Fruit fly (Drosophila melanogaster): ENCODE results near the gene Ilp6.

Gene Ilp6

DNA sequence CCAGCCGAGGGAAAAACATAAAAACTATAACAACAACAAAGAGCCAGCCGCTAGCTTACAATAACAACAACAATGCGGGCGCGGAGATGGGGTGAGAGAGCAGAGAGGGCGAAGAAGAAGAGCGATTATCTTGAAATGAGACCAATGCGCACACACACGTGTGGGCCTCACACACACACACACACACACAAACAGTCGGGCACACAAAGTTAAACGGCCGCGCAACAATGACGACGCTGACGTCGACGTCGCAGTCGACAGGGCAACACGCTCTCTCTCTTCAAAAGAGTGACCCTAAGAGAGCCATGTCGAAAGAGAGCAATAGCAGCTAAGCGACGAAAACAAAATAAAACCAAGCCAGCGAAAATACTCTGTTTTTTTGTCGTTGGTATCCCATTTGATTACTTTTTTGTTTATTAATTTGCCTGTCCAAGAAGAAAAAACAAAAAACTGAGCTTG is 28.6 kb downstream of the Ilp6 start (continued):
- TF ChIP-seq topi (GFP tag; optimal IDR thresholded peaks at IDR 0.05): no peak
- no peak for TF ChIP-seq Hr4 (GFP tag; optimal IDR thresholded peaks at IDR 0.05)
- no peak for TF ChIP-seq spab (GFP tag; optimal IDR thresholded peaks at IDR 0.05)
- peak; percentile 38 for TF ChIP-seq fkh (GFP tag; optimal IDR thresholded peaks at IDR 0.05)
- TF ChIP-seq CG6163 (GFP tag; IDR thresholded peaks at IDR 0.05): peak; percentile 48; the same call in 1 of the 3 replicates
- no peak for TF ChIP-seq CG6792 (GFP tag; optimal IDR thresholded peaks at IDR 0.05)
- peak; percentile 73 for TF ChIP-seq svp (GFP tag)
- no peak for TF ChIP-seq CG4318 (GFP tag; optimal IDR thresholded peaks at IDR 0.05)
- no peak for TF ChIP-seq Eip78C (GFP tag)

DNA sequence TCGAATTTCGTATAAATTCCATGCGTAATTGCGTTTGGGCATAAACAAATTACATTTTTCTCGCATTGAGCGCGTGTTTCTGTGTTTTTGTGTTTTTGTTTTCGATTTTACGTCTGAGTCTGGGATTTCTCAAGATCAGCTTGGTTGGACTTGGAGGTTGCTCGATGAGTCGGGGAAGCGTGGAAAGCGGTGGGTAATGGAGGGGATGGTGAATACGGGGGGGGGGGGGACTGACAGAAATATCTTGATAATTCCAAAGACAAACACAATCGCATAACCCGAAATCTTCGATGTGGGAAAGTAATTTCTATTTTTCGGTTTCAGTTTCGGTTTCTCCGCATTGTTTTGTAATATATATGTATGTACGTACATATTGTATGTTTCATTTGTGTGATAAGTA is 29.2 kb downstream of the Ilp6 start:
- TF ChIP-seq topi (GFP tag; optimal IDR thresholded peaks at IDR 0.05): no peak
- no peak for TF ChIP-seq OdsH (GFP tag; optimal IDR thresholded peaks at IDR 0.05)
- TF ChIP-seq Sox102F (GFP tag; optimal IDR thresholded peaks at IDR 0.05): no peak
- no peak for TF ChIP-seq Eip75B (GFP tag; optimal IDR thresholded peaks at IDR 0.05)
- no peak for TF ChIP-seq CG32006 (GFP tag; optimal IDR thresholded peaks at IDR 0.05)
- TF ChIP-seq pdm3 (GFP tag; optimal IDR thresholded peaks at IDR 0.05): no peak
- no peak for TF ChIP-seq spab (GFP tag; optimal IDR thresholded peaks at IDR 0.05)
- TF ChIP-seq fd85E (GFP tag; optimal IDR thresholded peaks at IDR 0.05): no peak
- no peak for TF ChIP-seq Met (GFP tag; optimal IDR thresholded peaks at IDR 0.05)
- no peak for TF ChIP-seq Smox (GFP tag; optimal IDR thresholded peaks at IDR 0.05)
- no peak for TF ChIP-seq Blimp-1 (GFP tag; optimal IDR thresholded peaks at IDR 0.05)

DNA sequence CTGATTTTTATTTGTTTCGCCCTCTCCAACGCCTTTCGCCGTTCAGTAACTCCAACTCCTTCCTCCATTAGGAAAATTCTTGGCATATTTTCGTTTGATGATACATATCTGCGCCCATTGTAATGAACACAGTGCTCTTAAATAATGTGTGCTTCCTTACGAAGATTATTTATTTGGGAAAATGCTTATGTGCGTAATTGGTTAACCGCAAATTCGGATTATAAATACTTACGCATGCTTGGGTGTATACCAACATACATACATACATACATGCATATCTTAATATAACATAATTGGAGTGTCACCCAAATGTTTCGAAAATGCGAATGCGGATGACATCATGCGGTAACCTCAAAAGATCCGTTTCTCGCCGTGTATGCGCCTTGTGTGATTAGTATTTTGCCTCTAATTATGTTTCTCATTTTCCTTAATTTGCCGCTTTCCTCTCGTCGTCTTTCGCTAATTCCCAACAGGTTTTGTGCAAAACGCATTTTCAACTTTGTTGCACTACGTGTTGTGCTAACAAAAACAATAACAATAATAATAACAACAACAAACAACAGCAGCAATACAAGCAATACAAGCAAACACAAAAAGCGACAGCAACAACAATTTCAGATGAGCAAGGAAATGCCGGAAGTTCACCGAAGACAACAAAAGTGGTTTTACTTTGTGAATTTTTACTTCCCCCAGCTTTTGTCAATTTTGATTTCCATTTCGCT is 29.8 kb downstream of the Ilp6 start:
- TF ChIP-seq CG11762 (GFP tag; optimal IDR thresholded peaks at IDR 0.05; ENCODE audit: insufficient read depth) (no peak), salr (GFP tag; optimal IDR thresholded peaks at IDR 0.05) (no peak), dsx (GFP tag; optimal IDR thresholded peaks at IDR 0.05; ENCODE audit: poor library complexity, severe bottlenecking) (peak; percentile 50), CG8319 (GFP tag; optimal IDR thresholded peaks at IDR 0.05) (no peak), spab (GFP tag; optimal IDR thresholded peaks at IDR 0.05) (no peak), Sox15 (GFP tag; optimal IDR thresholded peaks at IDR 0.05) (no peak), Sox14 (GFP tag; optimal IDR thresholded peaks at IDR 0.05) (no peak), Eip75B (GFP tag; optimal IDR thresholded peaks at IDR 0.05) (no peak), CG11902 (GFP tag; optimal IDR thresholded peaks at IDR 0.05) (no peak), esn (GFP tag; optimal IDR thresholded peaks at IDR 0.05) (no peak), ss (GFP tag; optimal IDR thresholded peaks at IDR 0.05) (no peak), fkh (GFP tag; optimal IDR thresholded peaks at IDR 0.05) (no peak), eg (GFP tag; IDR thresholded peaks at IDR 0.05) (no peak), Ets96B (tag; optimal IDR thresholded peaks at IDR 0.05) (no peak), fd85E (GFP tag; optimal IDR thresholded peaks at IDR 0.05) (no peak), lz (GFP tag; optimal IDR thresholded peaks at IDR 0.05) (no peak), CG6808 (GFP tag; optimal IDR thresholded peaks at IDR 0.05) (no peak), CG34406 (GFP tag; optimal IDR thresholded peaks at IDR 0.05) (no peak), achi (GFP tag; optimal IDR thresholded peaks at IDR 0.05) (peak; percentile 7), Eip93F (GFP tag; optimal IDR thresholded peaks at IDR 0.05) (no peak), svp (GFP tag) (no peak), CG15336 (GFP tag; IDR thresholded peaks at IDR 0.05) (no peak), Smox (GFP tag; optimal IDR thresholded peaks at IDR 0.05) (no peak), Hr4 (GFP tag; optimal IDR thresholded peaks at IDR 0.05) (peak; percentile 18), acj6 (GFP tag; optimal IDR thresholded peaks at IDR 0.05) (no peak), CG11294 (GFP tag; IDR thresholded peaks at IDR 0.05) (no peak), CG32006 (GFP tag; optimal IDR thresholded peaks at IDR 0.05) (peak; percentile 44), cyc (GFP tag; optimal IDR thresholded peaks at IDR 0.05) (no peak), CG9139 (GFP tag; optimal IDR thresholded peaks at IDR 0.05) (no peak), Lpt (GFP tag; optimal IDR thresholded peaks at IDR 0.05) (no peak), CG10631 (GFP tag; optimal IDR thresholded peaks at IDR 0.05) (no peak), vri (GFP tag; optimal IDR thresholded peaks at IDR 0.05) (no peak), CG8632 (GFP tag; optimal IDR thresholded peaks at IDR 0.05) (no peak), net (GFP tag; optimal IDR thresholded peaks at IDR 0.05) (no peak), dac (GFP tag; optimal IDR thresholded peaks at IDR 0.05) (peak; percentile 2), Sox102F (GFP tag; optimal IDR thresholded peaks at IDR 0.05) (no peak), topi (GFP tag; optimal IDR thresholded peaks at IDR 0.05) (no peak), CG6276 (GFP tag; optimal IDR thresholded peaks at IDR 0.05) (peak; percentile 41)
